Worm (Caenorhabditis elegans): ENCODE results near the gene grl-28.
"Not testable (repeated sequence)": the region's sequence is repeated elsewhere in the genome, so short reads cannot be mapped to it uniquely, and the experiment has no call there.

The grl-28 gene

DNA sequence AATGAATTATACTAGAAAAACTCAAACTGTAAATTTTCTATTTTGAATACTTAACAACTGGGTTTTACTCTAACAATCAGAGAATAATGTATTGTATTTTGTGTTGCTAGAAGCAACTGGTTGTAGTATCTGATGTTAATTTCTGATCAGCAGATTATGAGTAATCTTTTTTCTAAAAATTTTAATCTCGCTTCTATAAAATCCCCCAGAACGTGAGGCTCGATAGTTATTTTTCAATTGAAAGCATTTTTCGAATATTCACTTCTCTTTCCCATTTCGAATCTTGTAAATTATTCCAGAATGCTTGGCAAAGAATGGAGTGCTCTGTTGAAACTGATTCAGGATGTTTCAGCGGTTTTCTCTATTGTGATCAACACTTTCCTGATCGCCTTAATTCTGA, 33.8 kb downstream of the grl-28 start, which contains the start of gene str-227:
TSS of gene str-227 (plus strand) at position 301 of the 400 bp plus-strand sequence.
- TF ChIP-seq spr-1 (tag; optimal IDR thresholded peaks at IDR 0.05) (no peak), unc-62 (GFP tag; optimal IDR thresholded peaks at IDR 0.05 in 1 of 2) (peak in 1 of 2 experiments; percentile 2), unc-62 (tag; optimal IDR thresholded peaks at IDR 0.05) (no peak)

DNA sequence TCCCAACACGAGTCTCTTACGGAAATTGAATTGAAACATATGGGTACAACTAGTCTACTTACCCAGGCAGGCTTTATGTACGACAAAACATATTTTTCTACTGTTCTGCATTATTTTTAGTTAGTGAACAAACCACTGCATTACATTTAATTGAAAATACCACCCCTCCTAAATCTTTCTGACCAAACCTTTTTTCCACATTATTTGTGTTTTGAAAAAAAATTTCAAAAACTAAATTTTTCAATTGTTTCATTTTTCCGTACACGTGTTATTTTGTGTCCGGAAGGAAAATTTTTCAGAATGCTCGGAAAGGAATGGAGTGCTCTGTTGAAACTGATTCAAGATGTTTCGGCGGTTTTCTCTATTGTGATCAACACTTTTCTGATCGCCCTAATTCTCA, 39.3 kb downstream of the grl-28 start, which contains the start of gene str-226:
TSS of gene str-226 (plus strand) at position 301 of the 400 bp plus-strand sequence.
- TF ChIP-seq unc-62 (GFP tag; optimal IDR thresholded peaks at IDR 0.05 in 1 of 2), result no peak
- TF ChIP-seq unc-62 (tag; optimal IDR thresholded peaks at IDR 0.05), result no peak
- TF ChIP-seq lin-1 (GFP tag; IDR thresholded peaks at IDR 0.05), result no peak
- no peak for TF ChIP-seq nhr-76 (tag; optimal IDR thresholded peaks at IDR 0.05)
- TF ChIP-seq daf-19 (GFP tag; conservative IDR thresholded peaks at IDR 0.05), result no peak
- no peak for TF ChIP-seq snpc-4 (tag; optimal IDR thresholded peaks at IDR 0.05)
- TF ChIP-seq F10B5.3 (tag; optimal IDR thresholded peaks at IDR 0.05), result no peak

DNA sequence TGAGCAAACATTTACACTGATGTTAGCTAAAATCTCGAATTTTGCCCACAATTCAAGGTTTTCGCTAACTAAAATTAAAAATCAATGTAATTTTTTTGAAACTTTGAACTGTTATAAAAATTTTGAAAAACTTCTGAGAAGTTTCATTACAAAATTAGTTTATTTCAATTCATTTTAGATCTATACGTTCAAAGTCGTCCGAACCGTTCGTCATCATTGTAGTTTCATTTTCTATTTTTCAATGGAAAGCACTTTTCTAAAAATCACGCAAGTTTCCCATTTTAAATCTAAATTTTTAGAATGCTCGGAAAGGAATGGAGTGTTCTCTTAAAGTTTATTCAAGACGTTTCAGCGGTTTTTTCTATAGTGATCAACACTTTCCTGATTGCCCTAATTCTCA, 41.8 kb downstream of the grl-28 start, which contains the start of gene str-228:
TSS of gene str-228 (plus strand) at position 301 of the 400 bp plus-strand sequence.
- TF ChIP-seq tag-97 (GFP tag; IDR thresholded peaks at IDR 0.05) (no peak), aha-1 (tag) (peak; percentile 42)

DNA sequence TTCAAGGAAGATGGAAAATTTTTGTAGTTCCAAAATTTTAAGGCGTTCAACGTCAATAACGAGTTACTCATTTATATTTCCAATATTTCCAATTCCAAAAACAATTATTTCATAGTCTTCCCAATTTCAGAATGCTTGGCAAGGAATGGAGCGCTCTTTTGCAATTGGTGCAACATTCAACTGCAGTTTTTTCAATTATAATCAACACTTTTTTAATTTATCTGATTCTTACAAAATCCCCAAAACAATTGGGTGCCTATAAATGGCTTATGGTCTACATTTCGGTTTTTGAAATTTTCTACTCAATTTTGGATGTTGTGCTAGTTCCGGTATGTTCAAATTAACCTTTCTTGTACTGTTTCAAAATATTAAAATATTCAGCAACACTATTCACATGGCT, 44.0 kb downstream of the grl-28 start, which contains the start of gene str-225:
TSS of gene str-225 (plus strand) at position 132 of the 400 bp plus-strand sequence.
- TF ChIP-seq set-16 (GFP tag; IDR thresholded peaks at IDR 0.05) (no peak), unc-62 (GFP tag; optimal IDR thresholded peaks at IDR 0.05 in 1 of 2) (peak in 1 of 2 experiments; percentile 93), unc-62 (tag; optimal IDR thresholded peaks at IDR 0.05) (no peak), snpc-1.2 (GFP tag; IDR thresholded peaks at IDR 0.05) (no peak), snpc-4 (tag; optimal IDR thresholded peaks at IDR 0.05) (no peak)

DNA sequence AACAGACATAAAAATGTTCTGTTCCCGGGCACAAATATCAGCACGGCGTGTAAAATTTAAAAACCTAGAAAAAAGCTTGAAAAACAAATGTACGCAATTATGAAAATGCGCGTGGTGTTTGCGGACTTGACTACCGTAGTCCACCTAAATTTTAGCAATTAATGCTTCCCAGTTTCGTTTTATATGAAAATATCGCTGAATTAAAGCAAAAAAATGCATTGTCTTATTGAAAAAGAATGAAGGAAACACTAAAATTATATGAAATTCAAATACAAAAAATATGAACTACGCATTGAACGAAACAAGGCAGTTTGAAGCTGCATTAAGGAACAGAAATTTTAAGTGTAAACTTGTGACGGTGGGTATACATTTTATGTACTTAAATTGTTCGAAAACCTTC, 45.4 kb downstream of the grl-28 start, which contains the start of gene ugt-64:
TSS of gene ugt-64 (minus strand) at position 101 of the 400 bp plus-strand sequence.
- TF ChIP-seq duxl-1 (tag; optimal IDR thresholded peaks at IDR 0.05; ENCODE audit: poor library complexity); nhr-41 (GFP tag; IDR thresholded peaks at IDR 0.05); lsy-2 (tag; optimal IDR thresholded peaks at IDR 0.05): not testable (repeated sequence)

DNA sequence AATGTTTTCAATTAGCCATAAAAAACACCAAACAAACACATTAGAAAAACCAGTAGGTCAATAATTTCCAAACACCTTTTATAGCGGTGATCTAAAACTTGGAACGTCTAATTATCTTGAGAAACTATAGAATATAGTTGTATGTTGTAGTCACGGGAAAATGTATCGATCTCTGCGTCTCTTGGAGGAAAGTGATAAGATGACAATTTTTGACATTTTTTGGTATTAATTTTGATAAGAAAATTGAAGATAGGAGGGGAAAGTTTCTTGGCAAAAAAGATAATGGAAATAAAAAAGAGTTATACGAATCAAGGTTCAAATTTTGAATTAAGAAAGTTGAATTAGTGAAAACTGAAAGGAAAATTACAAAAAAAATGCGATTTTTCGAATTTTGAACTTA, 45.9 kb downstream of the grl-28 start:
- TF ChIP-seq ZK546.5 (tag; optimal IDR thresholded peaks at IDR 0.05) (no peak), nhr-77 (tag; optimal IDR thresholded peaks at IDR 0.05) (peak; percentile 78), lin-39 (tag; optimal IDR thresholded peaks at IDR 0.05) (no peak), nhr-48 (tag; optimal IDR thresholded peaks at IDR 0.05) (peak; percentile 63), lin-1 (GFP tag; IDR thresholded peaks at IDR 0.05) (peak; percentile 55; the same call in 1 of the 2 replicates), nhr-28 (tag; optimal IDR thresholded peaks at IDR 0.05) (peak; percentile 100), nhr-6 (tag; optimal IDR thresholded peaks at IDR 0.05) (no peak), pqm-1 (tag; optimal IDR thresholded peaks at IDR 0.05) (peak; percentile 78), hlh-11 (tag; optimal IDR thresholded peaks at IDR 0.05) (peak; percentile 77), tra-1 (GFP tag; IDR thresholded peaks at IDR 0.05) (peak; percentile 60; the same call in 1 of the 2 replicates), dve-1 (tag; optimal IDR thresholded peaks at IDR 0.05; ENCODE audit: insufficient read depth) (peak; percentile 89), T20F7.1 (GFP tag; optimal IDR thresholded peaks at IDR 0.05) (peak; percentile 72), madf-5 (GFP tag; IDR thresholded peaks at IDR 0.05) (no peak), dmd-6 (GFP tag; IDR thresholded peaks at IDR 0.05) (peak; percentile 98), ztf-11 (tag; optimal IDR thresholded peaks at IDR 0.05) (no peak), daf-16 (GFP tag; optimal IDR thresholded peaks at IDR 0.05) (peak in 1 of 2 experiments; percentile 47), daf-16 (tag; optimal IDR thresholded peaks at IDR 0.05) (peak; percentile 82), hlh-30 (tag; optimal IDR thresholded peaks at IDR 0.05; ENCODE audit: insufficient read depth) (peak; percentile 69), mdl-1 (tag; optimal IDR thresholded peaks at IDR 0.05) (peak in 1 of 2 experiments; percentile 44), sdz-12 (GFP tag; optimal IDR thresholded peaks at IDR 0.05) (no peak), php-3 (GFP tag; IDR thresholded peaks at IDR 0.05) (peak; percentile 79; the same call in 1 of the 2 replicates), nhr-41 (GFP tag; IDR thresholded peaks at IDR 0.05) (0 out of 2 replicates have a peak, but pooled peaks have one; percentile 22), dmd-9 (GFP tag; IDR thresholded peaks at IDR 0.05) (no peak), nhr-111 (GFP tag; optimal IDR thresholded peaks at IDR 0.05) (no peak), pha-4 (GFP tag; IDR thresholded peaks at IDR 0.05) (no peak), pha-4 (tag; optimal IDR thresholded peaks at IDR 0.05) (no peak), lin-38 (GFP tag; IDR thresholded peaks at IDR 0.05) (no peak)

Data from whole organism, L4 larva.